Fruit fly (Drosophila melanogaster): ENCODE results near the gene CCT7.

The CCT7 gene

DNA sequence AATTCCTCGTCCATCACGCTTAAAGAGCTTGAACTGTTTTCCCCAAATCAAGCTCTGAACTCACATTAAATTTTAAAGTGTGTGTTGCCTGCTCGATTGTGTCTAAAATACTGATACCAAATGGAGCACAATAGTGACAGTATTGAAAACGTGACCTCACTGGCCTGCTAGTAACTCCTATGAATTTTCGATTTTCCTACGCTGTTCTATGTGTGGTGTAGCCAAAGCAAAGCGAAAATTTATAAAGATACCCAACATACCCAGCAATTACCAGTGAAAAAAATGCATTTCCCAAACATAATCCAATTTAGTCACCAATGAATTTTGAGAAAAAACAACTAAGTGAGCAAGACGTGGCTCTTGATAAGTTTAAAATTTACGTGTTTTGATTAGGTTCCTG lies 21.5 kb upstream of the CCT7 start, which contains the start of gene CG33191:
Gene CG33191 (minus strand): TSS at position 101 of the 400 bp plus-strand sequence.
- no peak for TF ChIP-seq fru (GFP tag; optimal IDR thresholded peaks at IDR 0.05)
- TF ChIP-seq dl (GFP tag; optimal IDR thresholded peaks at IDR 0.05; ENCODE audit: insufficient read depth in 1 of 2, partially characterized antibody in 2 of 2) = no peak
- TF ChIP-seq rgr (GFP tag; optimal IDR thresholded peaks at IDR 0.05) = no peak
- TF ChIP-seq woc (GFP tag; optimal IDR thresholded peaks at IDR 0.05) = no peak
- no peak for TF ChIP-seq OdsH (GFP tag; optimal IDR thresholded peaks at IDR 0.05)
- TF ChIP-seq sv (GFP tag; optimal IDR thresholded peaks at IDR 0.05) = no peak
- no peak for TF ChIP-seq Rel (GFP tag; optimal IDR thresholded peaks at IDR 0.05)
- no peak for TF ChIP-seq Rel (tag; optimal IDR thresholded peaks at IDR 0.05)
- TF ChIP-seq Dif (GFP tag; optimal IDR thresholded peaks at IDR 0.05; ENCODE audit: partially characterized antibody) = no peak
- no peak for TF ChIP-seq ey (GFP tag; optimal IDR thresholded peaks at IDR 0.05)
- TF ChIP-seq Vsx2 (GFP tag; optimal IDR thresholded peaks at IDR 0.05; ENCODE audit: partially characterized antibody) = no peak
- TF ChIP-seq dsf (GFP tag; optimal IDR thresholded peaks at IDR 0.05; ENCODE audit: borderline replicate concordance) = no peak
- TF ChIP-seq tai (GFP tag; optimal IDR thresholded peaks at IDR 0.05) = no peak
- TF ChIP-seq Sp1 (GFP tag; optimal IDR thresholded peaks at IDR 0.05) = no peak
- TF ChIP-seq HLH106 (tag; optimal IDR thresholded peaks at IDR 0.05) = no peak

DNA sequence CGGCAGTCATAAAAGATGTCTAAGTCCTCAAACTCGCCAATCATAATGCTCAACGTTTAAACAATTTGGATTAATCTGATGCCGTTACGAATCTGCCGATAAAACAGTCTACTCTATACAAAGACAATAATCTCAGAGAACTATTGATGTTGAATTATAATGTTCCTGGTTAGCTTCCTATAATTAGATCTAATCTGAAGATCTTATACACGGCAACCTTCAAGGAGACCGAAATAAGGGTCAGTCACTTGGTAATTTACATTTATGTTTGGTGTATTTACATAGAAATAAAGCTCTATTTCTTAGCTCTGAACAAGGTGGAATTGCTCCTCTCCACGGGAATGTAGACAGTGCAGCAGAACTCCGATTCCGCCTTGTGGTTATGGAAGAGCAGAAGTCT lies 20.7 kb upstream of the CCT7 start, which contains the start of gene CG33189:
Gene CG33189 (minus strand): TSS at position 101 of the 400 bp plus-strand sequence.
- no peak for TF ChIP-seq Abd-B (GFP tag; optimal IDR thresholded peaks at IDR 0.05)
- no peak for TF ChIP-seq Dfd (GFP tag; optimal IDR thresholded peaks at IDR 0.05)
- no peak for TF ChIP-seq Rel (GFP tag; optimal IDR thresholded peaks at IDR 0.05)
- no peak for TF ChIP-seq Rel (tag; optimal IDR thresholded peaks at IDR 0.05)
- TF ChIP-seq dsf (GFP tag; optimal IDR thresholded peaks at IDR 0.05; ENCODE audit: borderline replicate concordance) = no peak

DNA sequence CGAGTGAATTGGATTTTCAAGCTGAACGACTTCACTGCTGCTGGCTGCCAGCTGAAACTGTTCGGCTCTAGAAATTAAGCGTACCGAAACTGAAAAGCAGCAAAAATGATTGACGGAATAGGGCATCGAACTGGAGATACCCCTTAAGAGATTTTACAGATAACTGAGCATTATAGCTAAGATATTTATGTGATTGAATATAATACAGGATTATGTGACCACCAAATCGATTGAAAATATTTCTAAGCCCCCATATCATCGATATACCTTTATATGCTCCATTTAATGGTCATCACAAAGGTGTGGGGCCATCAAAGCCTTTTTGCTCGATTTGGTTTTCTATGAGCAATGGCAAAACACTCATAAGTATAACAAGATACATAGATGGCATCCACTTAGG lies 16.6 kb upstream of the CCT7 start:
- TF ChIP-seq Hr83 (GFP tag; optimal IDR thresholded peaks at IDR 0.05; ENCODE audit: poor library complexity, severe bottlenecking) = no peak
- TF ChIP-seq Dif (GFP tag; optimal IDR thresholded peaks at IDR 0.05; ENCODE audit: partially characterized antibody) = no peak
- no peak for TF ChIP-seq dl (GFP tag; optimal IDR thresholded peaks at IDR 0.05; ENCODE audit: insufficient read depth in 1 of 2, partially characterized antibody in 2 of 2)
- no peak for TF ChIP-seq CrebA (GFP tag; optimal IDR thresholded peaks at IDR 0.05; ENCODE audit: borderline replicate concordance)
- TF ChIP-seq sv (GFP tag; optimal IDR thresholded peaks at IDR 0.05) = no peak
- TF ChIP-seq h (GFP tag; optimal IDR thresholded peaks at IDR 0.05) = no peak
- no peak for TF ChIP-seq Jra (GFP tag; optimal IDR thresholded peaks at IDR 0.05)
- no peak for TF ChIP-seq Hr78 (GFP tag; optimal IDR thresholded peaks at IDR 0.05)
- TF ChIP-seq dmrt93B (GFP tag; optimal IDR thresholded peaks at IDR 0.05) = no peak
- no peak for TF ChIP-seq Rel (GFP tag; optimal IDR thresholded peaks at IDR 0.05)
- TF ChIP-seq Rel (tag; optimal IDR thresholded peaks at IDR 0.05) = no peak
- TF ChIP-seq foxo (GFP tag; optimal IDR thresholded peaks at IDR 0.05) = no peak
- TF ChIP-seq usp (GFP tag; optimal IDR thresholded peaks at IDR 0.05) = no peak

DNA sequence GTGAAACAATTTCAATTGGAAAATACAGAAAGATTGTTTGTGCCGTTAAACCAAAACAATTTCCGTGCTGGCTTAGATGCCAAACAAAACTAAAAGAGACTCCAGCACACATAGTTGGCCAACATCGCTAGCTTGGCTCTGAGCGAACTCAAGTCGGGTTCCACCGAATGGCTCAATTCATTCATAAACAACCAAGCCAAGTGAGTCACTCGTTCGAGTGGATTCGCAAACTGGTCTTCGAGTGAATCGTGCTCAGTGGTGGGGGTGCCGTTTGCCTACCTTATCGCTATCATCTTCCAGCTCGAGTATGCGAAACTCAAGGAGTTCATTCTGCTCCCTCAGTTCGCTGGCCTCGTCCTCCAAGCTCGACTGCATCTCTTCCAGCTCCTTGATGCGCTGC lies 15.9 kb upstream of the CCT7 start:
- TF ChIP-seq Vsx2 (GFP tag; optimal IDR thresholded peaks at IDR 0.05; ENCODE audit: partially characterized antibody) = peak; percentile 0
- no peak for TF ChIP-seq N (GFP tag; optimal IDR thresholded peaks at IDR 0.05)
- no peak for TF ChIP-seq h (GFP tag; optimal IDR thresholded peaks at IDR 0.05)
- TF ChIP-seq CG9705 (GFP tag; optimal IDR thresholded peaks at IDR 0.05) = no peak
- TF ChIP-seq GATAd (GFP tag; optimal IDR thresholded peaks at IDR 0.05) = no peak
- no peak for TF ChIP-seq Sp1 (GFP tag; optimal IDR thresholded peaks at IDR 0.05)
- TF ChIP-seq jim (GFP tag; optimal IDR thresholded peaks at IDR 0.05) = no peak
- TF ChIP-seq Hr83 (GFP tag; optimal IDR thresholded peaks at IDR 0.05; ENCODE audit: poor library complexity, severe bottlenecking) = no peak
- TF ChIP-seq Dif (GFP tag; optimal IDR thresholded peaks at IDR 0.05; ENCODE audit: partially characterized antibody) = peak; percentile 31

DNA sequence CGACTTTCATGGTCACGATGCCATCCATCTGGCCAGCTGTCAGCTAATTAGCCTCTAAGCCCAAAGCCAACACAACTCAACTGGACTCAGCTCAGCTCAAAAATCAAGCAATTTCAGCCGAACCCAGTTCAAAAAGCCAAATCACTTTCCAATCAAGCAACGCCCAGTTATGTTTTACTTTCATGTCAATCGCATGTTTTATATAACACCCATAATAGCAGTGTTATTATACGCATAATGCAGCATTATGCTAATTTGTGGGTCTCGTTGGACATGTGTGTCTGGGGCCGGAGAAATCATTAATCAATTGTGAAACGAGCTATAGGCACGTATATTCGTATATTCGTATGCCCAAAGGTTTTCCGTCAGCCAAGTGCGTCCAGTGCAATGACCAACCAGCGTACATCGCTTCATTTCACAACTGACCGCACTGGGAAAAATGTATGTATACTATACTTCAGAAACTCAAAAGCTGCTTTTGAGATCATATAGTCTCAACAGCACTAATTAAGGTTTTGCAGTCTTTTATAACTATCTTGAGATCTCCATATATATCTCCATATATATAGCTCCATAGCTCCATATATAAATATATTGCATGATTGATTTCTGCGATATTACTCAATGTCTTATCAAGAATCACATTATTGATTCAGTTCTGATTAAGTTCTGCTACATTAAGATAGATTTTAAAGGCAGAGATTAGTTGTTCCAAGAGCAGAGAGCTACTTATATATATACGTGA lies 13.7 kb upstream of the CCT7 start:
- TF ChIP-seq CG32264 (GFP tag; optimal IDR thresholded peaks at IDR 0.05) (no peak), psq (GFP tag; optimal IDR thresholded peaks at IDR 0.05) (no peak), Mio (GFP tag; optimal IDR thresholded peaks at IDR 0.05) (no peak), h (GFP tag; optimal IDR thresholded peaks at IDR 0.05) (peak; percentile 35), br (GFP tag; optimal IDR thresholded peaks at IDR 0.05) (no peak), woc (GFP tag; optimal IDR thresholded peaks at IDR 0.05) (peak; percentile 46), lola (GFP tag; optimal IDR thresholded peaks at IDR 0.05) (no peak), Hnf4 (GFP tag; optimal IDR thresholded peaks at IDR 0.05) (no peak), HLH106 (tag; optimal IDR thresholded peaks at IDR 0.05) (peak; percentile 31), Vsx2 (GFP tag; optimal IDR thresholded peaks at IDR 0.05; ENCODE audit: partially characterized antibody) (peak; percentile 30), N (GFP tag; optimal IDR thresholded peaks at IDR 0.05) (no peak)
